Worm (Caenorhabditis elegans) whole organism, late embryonic: ENCODE data around the gene tsg-101.

Experiments
- C08G9.2 ChIP-seq: sonication (generic microtip); optimal IDR thresholded peaks from 2 replicates; lab custom pipeline; 2016; ENCODE audit warnings: mild to moderate bottlenecking, missing genetic modification characterization, moderate library complexity, missing compliant biosample characterization
- C38D4.7 ChIP-seq: fragments of 200-800 bp; sonication (Bioruptor generic); optimal IDR thresholded peaks from 2 replicates; lab custom pipeline; 2018; ENCODE audit warnings: mild to moderate bottlenecking, missing genetic modification characterization, moderate library complexity, missing compliant biosample characterization
- F13H6.1 ChIP-seq: sonication (generic microtip); optimal IDR thresholded peaks from 2 replicates; lab custom pipeline; 2016; ENCODE audit warnings: missing genetic modification characterization, missing compliant biosample characterization
- K09A11.1 ChIP-seq: sonication (generic microtip); optimal IDR thresholded peaks from 2 replicates; lab custom pipeline; 2017; ENCODE audit warnings: antibody characterized with exemption, mild to moderate bottlenecking, missing genetic modification characterization, missing compliant biosample characterization; ENCODE audit not compliant: insufficient read depth
- ama-1 ChIP-seq: fragments of 150-350 bp; optimal IDR thresholded peaks from 2 replicates; lab custom pipeline; 2014
- ceh-14 ChIP-seq: sonication (generic microtip); optimal IDR thresholded peaks from 2 replicates; lab custom pipeline; 2016; ENCODE audit warnings: missing genotype, missing genetic modification characterization, missing compliant biosample characterization
- ceh-18 ChIP-seq: sonication (generic microtip); optimal IDR thresholded peaks from 2 replicates; lab custom pipeline; 2016; ENCODE audit warnings: missing genetic modification characterization, missing compliant biosample characterization
- ceh-19 ChIP-seq: fragments of 200-800 bp; sonication (Bioruptor generic); optimal IDR thresholded peaks from 2 replicates; lab custom pipeline; 2018; ENCODE audit warnings: mild to moderate bottlenecking, missing genetic modification characterization, missing compliant biosample characterization
- ceh-2 ChIP-seq: sonication (generic microtip); optimal IDR thresholded peaks from 2 replicates; lab custom pipeline; 2016; ENCODE audit warnings: missing genotype, missing genetic modification characterization, missing compliant biosample characterization
- ceh-31 ChIP-seq: sonication (generic microtip); optimal IDR thresholded peaks from 2 replicates; lab custom pipeline; 2016; ENCODE audit warnings: missing genetic modification characterization, missing compliant biosample characterization
- ceh-34 ChIP-seq: sonication (generic microtip); optimal IDR thresholded peaks from 2 replicates; lab custom pipeline; 2016; ENCODE audit warnings: mild to moderate bottlenecking, missing genetic modification characterization, missing compliant biosample characterization
- ceh-45 ChIP-seq: fragments of 200-800 bp; sonication (Bioruptor generic); IDR thresholded peaks from 2 replicates; pipeline ENCODE4 v1.3.6; 2022; ENCODE audit warnings: missing genetic modification reagents, missing genetic modification characterization, missing compliant biosample characterization
- ceh-48 ChIP-seq: sonication (generic microtip); optimal IDR thresholded peaks from 2 replicates; lab custom pipeline; 2016; ENCODE audit warnings: missing genetic modification characterization, inconsistent platforms, missing compliant biosample characterization
- che-1 ChIP-seq: sonication (generic microtip); optimal IDR thresholded peaks from 2 replicates; lab custom pipeline; 2016; ENCODE audit warnings: mild to moderate bottlenecking, missing genetic modification characterization, missing compliant biosample characterization
- dmd-4 ChIP-seq: sonication (generic microtip); optimal IDR thresholded peaks from 2 replicates; lab custom pipeline; 2016; ENCODE audit warnings: borderline replicate concordance, missing genetic modification characterization, missing compliant biosample characterization
- dve-1 ChIP-seq: sonication (generic microtip); optimal IDR thresholded peaks from 2 replicates; lab custom pipeline; 2017; ENCODE audit warnings: antibody characterized with exemption, mild to moderate bottlenecking, missing genetic modification characterization, missing compliant biosample characterization
- elt-2 ChIP-seq: sonication (generic microtip); optimal IDR thresholded peaks from 2 replicates; lab custom pipeline; 2016; ENCODE audit warnings: missing genetic modification reagents, missing genetic modification characterization, missing compliant biosample characterization
- elt-4 ChIP-seq: sonication (generic microtip); optimal IDR thresholded peaks from 2 replicates; lab custom pipeline; 2016; ENCODE audit warnings: missing genetic modification characterization, missing compliant biosample characterization
- fkh-10 ChIP-seq: fragments of 150-350 bp; optimal IDR thresholded peaks from 2 replicates; lab custom pipeline; 2014; ENCODE audit warnings: missing biosample characterization, missing genetic modification reagents, missing genetic modification characterization
- fkh-6 ChIP-seq: sonication (generic microtip); optimal IDR thresholded peaks from 2 replicates; lab custom pipeline; 2016; ENCODE audit warnings: missing genetic modification characterization, missing compliant biosample characterization
- gmeb-2 ChIP-seq: sonication (generic microtip); optimal IDR thresholded peaks from 2 replicates; lab custom pipeline; 2016; ENCODE audit warnings: missing genetic modification characterization, inconsistent platforms, missing compliant biosample characterization
- hlh-13 ChIP-seq: fragments of 200-800 bp; sonication (Bioruptor generic); optimal IDR thresholded peaks from 2 replicates; lab custom pipeline; 2018; ENCODE audit warnings: mild to moderate bottlenecking, missing genetic modification characterization, missing compliant biosample characterization
- hlh-6 ChIP-seq: sonication (generic microtip); optimal IDR thresholded peaks from 2 replicates; lab custom pipeline; 2016; ENCODE audit warnings: missing genotype, missing genetic modification characterization, missing compliant biosample characterization
- hlh-8 ChIP-seq: sonication (generic microtip); optimal IDR thresholded peaks from 2 replicates; lab custom pipeline; 2016; ENCODE audit warnings: missing genotype, missing genetic modification characterization, missing compliant biosample characterization
- lim-6 ChIP-seq: sonication (generic microtip); optimal IDR thresholded peaks from 2 replicates; lab custom pipeline; 2016; ENCODE audit warnings: missing genetic modification characterization, missing compliant biosample characterization
- lin-11 ChIP-seq: fragments of 200-800 bp; sonication (Bioruptor generic); optimal IDR thresholded peaks from 2 replicates; lab custom pipeline; 2018; ENCODE audit warnings: mild to moderate bottlenecking, missing genetic modification characterization, missing compliant biosample characterization
- mec-3 ChIP-seq: sonication (generic microtip); optimal IDR thresholded peaks from 2 replicates; lab custom pipeline; 2016; ENCODE audit warnings: borderline replicate concordance, missing genetic modification characterization, missing compliant biosample characterization
- nfya-1 ChIP-seq: sonication (generic microtip); optimal IDR thresholded peaks from 2 replicates; lab custom pipeline; 2017; ENCODE audit warnings: missing genetic modification characterization, mild to moderate bottlenecking, missing compliant biosample characterization, antibody characterized with exemption, moderate library complexity
- nhr-11 ChIP-seq: fragments of 150-350 bp; optimal IDR thresholded peaks from 2 replicates; lab custom pipeline; 2014; ENCODE audit warnings: missing biosample characterization, missing genetic modification characterization
- nhr-232 ChIP-seq: sonication (generic microtip); optimal IDR thresholded peaks from 2 replicates; lab custom pipeline; 2016; ENCODE audit warnings: missing genetic modification characterization, missing compliant biosample characterization
- pag-3 ChIP-seq: sonication (generic microtip); optimal IDR thresholded peaks from 2 replicates; lab custom pipeline; 2016; ENCODE audit warnings: missing compliant biosample characterization, missing genetic modification characterization, borderline replicate concordance
- pat-9 ChIP-seq: fragments of 200-800 bp; sonication (Bioruptor generic); optimal IDR thresholded peaks from 2 replicates; lab custom pipeline; 2018; ENCODE audit warnings: mild to moderate bottlenecking, missing genetic modification characterization, moderate library complexity, missing compliant biosample characterization
- pax-1 ChIP-seq: fragments of 150-350 bp; optimal IDR thresholded peaks from 2 replicates; lab custom pipeline; 2014; ENCODE audit warnings: missing biosample characterization, missing genetic modification characterization
- pha-2 ChIP-seq: sonication (generic microtip); optimal IDR thresholded peaks from 2 replicates; lab custom pipeline; 2017; ENCODE audit warnings: mild to moderate bottlenecking, missing genetic modification characterization, missing compliant biosample characterization
- pha-4 ChIP-seq: fragments of 150-350 bp; optimal IDR thresholded peaks from 2 replicates; lab custom pipeline; 2018; ENCODE audit warnings: missing biosample characterization, missing genetic modification reagents, missing genetic modification characterization
- pqm-1 ChIP-seq: sonication (generic microtip); optimal IDR thresholded peaks from 2 replicates; lab custom pipeline; 2016; ENCODE audit warnings: missing genetic modification characterization, missing compliant biosample characterization
- ref-2 ChIP-seq: sonication (generic microtip); optimal IDR thresholded peaks from 2 replicates; lab custom pipeline; 2016; ENCODE audit warnings: missing genetic modification characterization, missing compliant biosample characterization
- sdc-2 ChIP-seq: sonication (generic microtip); optimal IDR thresholded peaks from 2 replicates; lab custom pipeline; 2016; ENCODE audit warnings: missing genotype, missing genetic modification characterization, missing compliant biosample characterization
- sox-2 ChIP-seq: fragments of 200-800 bp; sonication (Bioruptor generic); IDR thresholded peaks from 2 replicates; pipeline ENCODE4 v1.3.6; 2022; ENCODE audit warnings: missing genetic modification reagents, missing genetic modification characterization, missing compliant biosample characterization
- sox-4 ChIP-seq: sonication (generic microtip); optimal IDR thresholded peaks from 2 replicates; lab custom pipeline; 2017; ENCODE audit warnings: mild to moderate bottlenecking, missing genetic modification characterization, inconsistent platforms, missing compliant biosample characterization
- tbx-2 ChIP-seq: sonication (generic microtip); optimal IDR thresholded peaks from 2 replicates; lab custom pipeline; 2016; ENCODE audit warnings: missing genetic modification characterization, missing compliant biosample characterization
- unc-3 ChIP-seq, 2 experiments: fragments of 200-800 bp in 1 of 2; sonication (Bioruptor generic) in 1 of 2; sonication (generic microtip) in 1 of 2; conservative IDR thresholded peaks in 1 of 2; optimal IDR thresholded peaks in 1 of 2; 2 replicates each; pipeline versions ENCODE4 v1.3.6 to Lab custom; 2016 to 2022; ENCODE audit warnings: missing compliant biosample characterization in 2 of 2, missing genetic modification characterization in 2 of 2, missing genetic modification reagents in 1 of 2
- unc-42 ChIP-seq: sonication (generic microtip); optimal IDR thresholded peaks from 2 replicates; lab custom pipeline; 2016; ENCODE audit warnings: missing genotype, missing genetic modification characterization, missing compliant biosample characterization
- unc-55 ChIP-seq: sonication (generic microtip); optimal IDR thresholded peaks from 2 replicates; lab custom pipeline; 2017; ENCODE audit warnings: missing biosample characterization, missing genetic modification reagents, missing genetic modification characterization
- zip-5 ChIP-seq: sonication (generic microtip); optimal IDR thresholded peaks from 2 replicates; lab custom pipeline; 2016; ENCODE audit warnings: missing genetic modification characterization, missing compliant biosample characterization
- ztf-16 ChIP-seq: sonication (generic microtip); optimal IDR thresholded peaks from 2 replicates; lab custom pipeline; 2017; ENCODE audit warnings: missing genetic modification characterization, missing compliant biosample characterization

The tsg-101 gene

ce11 chrIV:3517582-3517981, 3.2 kb upstream of the tsg-101 start:
- TF ChIP-seq lin-11 (tag; lab: Kevin White, UChicago): no peak
- TF ChIP-seq pat-9: no peak
- TF ChIP-seq sox-2: no peak
- no peak for TF ChIP-seq pha-4 (tag; lab: Kevin White, UChicago)
- TF ChIP-seq ceh-14 (tag; lab: Kevin White, UChicago): no peak
- no peak for TF ChIP-seq pqm-1 (tag; lab: Kevin White, UChicago)
- no peak for TF ChIP-seq che-1 (tag; lab: Kevin White, UChicago)
- TF ChIP-seq nhr-232: no peak
- no peak for TF ChIP-seq dve-1
- no peak for TF ChIP-seq C08G9.2
- no peak for TF ChIP-seq unc-3 (GFP tag; conservative IDR thresholded peaks at IDR 0.05; lab: Robert Waterston, UW)
- no peak for TF ChIP-seq unc-3 (tag; optimal IDR thresholded peaks at IDR 0.05; lab: Kevin White, UChicago)

ce11 chrIV:3516586-3516985, 2.2 kb upstream of the tsg-101 start, which contains the start of gene unc-33:
Gene unc-33, plus strand, starts transcription at chrIV:3516886.
- TF ChIP-seq unc-55 (GFP tag; lab: Kevin White, UChicago) (no peak), nfya-1 (tag; lab: Kevin White, UChicago) (no peak), ceh-19 (GFP tag; lab: Kevin White, UChicago) (no peak), pat-9 (no peak), ceh-31 (no peak), lim-6 (tag; lab: Kevin White, UChicago) (no peak), hlh-13 (GFP tag; lab: Kevin White, UChicago) (no peak), ceh-45 (no peak), sdc-2 (no peak), C38D4.7 (GFP tag; lab: Kevin White, UChicago) (no peak), fkh-6 (tag; lab: Kevin White, UChicago) (no peak), dmd-4 (tag; lab: Kevin White, UChicago) (no peak), sox-4 (tag; lab: Kevin White, UChicago) (no peak), elt-4 (tag; lab: Kevin White, UChicago) (no peak), K09A11.1 (tag; lab: Kevin White, UChicago) (no peak)

- TF ChIP-seq nfya-1 (tag; lab: Kevin White, UChicago) (peak; percentile 79), ceh-18 (tag; lab: Kevin White, UChicago) (peak; percentile 23), pax-1 (tag; lab: Kevin White, UChicago) (no peak), tbx-2 (peak; percentile 33), K09A11.1 (tag; lab: Kevin White, UChicago) (no peak), mec-3 (no peak), pha-2 (no peak), ceh-2 (tag; lab: Kevin White, UChicago) (no peak), che-1 (tag; lab: Kevin White, UChicago) (no peak), ceh-34 (tag; lab: Kevin White, UChicago) (peak; percentile 28), fkh-10 (GFP tag; lab: Kevin White, UChicago) (no peak), dmd-4 (tag; lab: Kevin White, UChicago) (no peak), nhr-11 (no peak), elt-2 (tag; lab: Kevin White, UChicago) (peak; percentile 0), hlh-8 (tag; lab: Kevin White, UChicago) (no peak), ceh-31 (peak; percentile 71), ref-2 (tag; lab: Kevin White, UChicago) (peak; percentile 33), gmeb-2 (tag; lab: Kevin White, UChicago) (no peak), F13H6.1 (peak; percentile 50), hlh-6 (tag; lab: Kevin White, UChicago) (no peak), zip-5 (tag; lab: Kevin White, UChicago) (no peak), ama-1 (lab: Kevin White, UChicago) (no peak), ceh-48 (tag; lab: Kevin White, UChicago) (peak; percentile 89), pat-9 (no peak), ceh-45 (no peak), unc-42 (tag; lab: Kevin White, UChicago) (peak; percentile 14), pag-3 (tag; lab: Kevin White, UChicago) (no peak), fkh-6 (tag; lab: Kevin White, UChicago) (no peak), unc-55 (GFP tag; lab: Kevin White, UChicago) (peak; percentile 87), ztf-16 (tag; lab: Kevin White, UChicago) (no peak)
Measured at ce11 chrIV:3515412-3516046, 1.2 kb upstream of the tsg-101 start.
